Fruit fly (Drosophila melanogaster) whole organism, embryonic: ENCODE data around the gene CG11550.

ENCODE experiments used
- Bdp1 ChIP-seq: fragments of 200-800 bp; sonication (Bioruptor generic); optimal IDR thresholded peaks from 3 replicates; lab custom pipeline; 2016; ENCODE audit warnings: missing biosample characterization, missing genetic modification characterization
- CG10565 ChIP-seq: fragments of 200-800 bp; sonication (Bioruptor generic); optimal IDR thresholded peaks from 3 replicates; lab custom pipeline; 2016; ENCODE audit warnings: missing biosample characterization, mild to moderate bottlenecking, missing genetic modification characterization
- CG10654 ChIP-seq: fragments of 200-800 bp; sonication (Bioruptor generic); optimal IDR thresholded peaks from 2 replicates; lab custom pipeline; 2016; ENCODE audit warnings: missing biosample characterization, missing genetic modification characterization
- CG14710 ChIP-seq: fragments of 200-800 bp; sonication (Bioruptor generic); optimal IDR thresholded peaks from 3 replicates; lab custom pipeline; 2019; ENCODE audit warnings: missing biosample characterization, mild to moderate bottlenecking, missing genetic modification characterization, moderate library complexity
- CG17186 ChIP-seq: fragments of 200-800 bp; sonication (Bioruptor generic); optimal IDR thresholded peaks from 3 replicates; lab custom pipeline; 2017; ENCODE audit warnings: missing biosample characterization, missing genetic modification reagents, missing genetic modification characterization
- CG17612 ChIP-seq: fragments of 200-800 bp; sonication (Bioruptor generic); IDR thresholded peaks from 2 replicates; pipeline ENCODE4 v1.3.6; 2022; ENCODE audit warnings: missing biosample characterization, missing genetic modification characterization
- CG3065 ChIP-seq: fragments of 200-800 bp; sonication (Bioruptor generic); optimal IDR thresholded peaks from 2 replicates; lab custom pipeline; 2016; ENCODE audit warnings: missing biosample characterization, missing genetic modification characterization
- CG34422 ChIP-seq: fragments of 200-800 bp; sonication (Bioruptor generic); IDR thresholded peaks from 3 replicates; pipeline ENCODE4 v1.3.6; 2022; ENCODE audit warnings: missing biosample characterization, missing genetic modification characterization
- CG6689 ChIP-seq: fragments of 200-800 bp; sonication (Bioruptor generic); IDR thresholded peaks from 2 replicates; pipeline ENCODE4 v1.3.6; 2022; ENCODE audit warnings: missing biosample characterization, missing genetic modification characterization
- CG6765 ChIP-seq: fragments of 200-800 bp; sonication (Bioruptor generic); optimal IDR thresholded peaks from 3 replicates; lab custom pipeline; 2017; ENCODE audit warnings: missing biosample characterization, mild to moderate bottlenecking, missing genetic modification characterization
- CG6813 ChIP-seq: fragments of 200-800 bp; sonication (Bioruptor generic); optimal IDR thresholded peaks from 2 replicates; lab custom pipeline; 2017; ENCODE audit warnings: missing biosample characterization, missing genetic modification characterization, mild to moderate bottlenecking, moderate library complexity, missing genetic modification reagents
- CG7556 ChIP-seq: fragments of 200-800 bp; sonication (Bioruptor generic); optimal IDR thresholded peaks from 2 replicates; lab custom pipeline; 2017; ENCODE audit warnings: missing biosample characterization, mild to moderate bottlenecking, missing genetic modification characterization
- Dp ChIP-seq: fragments of 200-800 bp; sonication (Bioruptor generic); optimal IDR thresholded peaks from 2 replicates; lab custom pipeline; 2018; ENCODE audit warnings: missing biosample characterization, mild to moderate bottlenecking, missing genetic modification characterization, moderate library complexity
- Ets65A ChIP-seq: fragments of 200-800 bp; sonication (Bioruptor generic); peaks from one replicate; lab custom pipeline; 2016; ENCODE audit warnings: missing biosample characterization, missing genetic modification characterization
- HmgZ ChIP-seq: fragments of 200-800 bp; sonication (Bioruptor generic); optimal IDR thresholded peaks from 2 replicates; lab custom pipeline; 2018; ENCODE audit warnings: missing biosample characterization, mild to moderate bottlenecking, missing genetic modification characterization
- Hsf ChIP-seq: fragments of 200-800 bp; sonication (Bioruptor generic); optimal IDR thresholded peaks from 3 replicates; lab custom pipeline; 2016; ENCODE audit warnings: missing biosample characterization, missing genetic modification characterization
- Kr ChIP-seq: fragments of 200-800 bp; sonication (Bioruptor generic); optimal IDR thresholded peaks from 2 replicates; lab custom pipeline; 2017; ENCODE audit warnings: missing biosample characterization, mild to moderate bottlenecking, missing genetic modification characterization
- Lim3 ChIP-seq: fragments of 200-800 bp; sonication (Bioruptor generic); IDR thresholded peaks from 2 replicates; pipeline ENCODE4 v1.3.6; 2022; ENCODE audit warnings: missing biosample characterization, missing genetic modification characterization
- Max ChIP-seq: fragments of 200-800 bp; sonication (Bioruptor generic); optimal IDR thresholded peaks from 2 replicates; lab custom pipeline; 2016; ENCODE audit warnings: missing biosample characterization, mild to moderate bottlenecking, missing genetic modification characterization
- Meics ChIP-seq: fragments of 200-800 bp; sonication (Bioruptor generic); optimal IDR thresholded peaks from 2 replicates; lab custom pipeline; 2017; ENCODE audit warnings: missing biosample characterization, mild to moderate bottlenecking, missing genetic modification characterization
- Neu2 ChIP-seq: fragments of 200-800 bp; sonication (Bioruptor generic); optimal IDR thresholded peaks from 3 replicates; lab custom pipeline; 2016; ENCODE audit warnings: missing biosample characterization, missing genetic modification characterization, borderline replicate concordance
- Oaz ChIP-seq: fragments of 200-800 bp; sonication (Bioruptor generic); IDR thresholded peaks from 2 replicates; pipeline ENCODE4 v1.3.6; 2022; ENCODE audit warnings: missing biosample characterization, missing genetic modification characterization
- Opbp ChIP-seq: fragments of 200-800 bp; sonication (Bioruptor generic); IDR thresholded peaks from 3 replicates; pipeline ENCODE4 v1.3.6; 2022; ENCODE audit warnings: missing biosample characterization, missing genetic modification characterization; ENCODE audit not compliant: partially characterized antibody
- Spps ChIP-seq: fragments of 200-800 bp; sonication (Bioruptor generic); optimal IDR thresholded peaks from 2 replicates; lab custom pipeline; 2018; ENCODE audit warnings: missing biosample characterization, mild to moderate bottlenecking, missing genetic modification characterization
- Sry-δ ChIP-seq: fragments of 200-800 bp; sonication (Bioruptor generic); optimal IDR thresholded peaks from 2 replicates; lab custom pipeline; 2016; ENCODE audit warnings: missing biosample characterization, missing genetic modification characterization
- Xrp1 ChIP-seq: fragments of 200-800 bp; sonication (Bioruptor generic); IDR thresholded peaks from 2 replicates; pipeline ENCODE4 v1.3.6; 2022; ENCODE audit warnings: missing biosample characterization, missing genetic modification characterization
- ato ChIP-seq: fragments of 200-800 bp; sonication (Bioruptor generic); IDR thresholded peaks from 2 replicates; pipeline ENCODE4 v1.3.6; 2022; ENCODE audit warnings: missing biosample characterization, missing genetic modification characterization; ENCODE audit not compliant: partially characterized antibody
- bsh ChIP-seq, 2 experiments: fragments of 200-800 bp; sonication (Bioruptor generic); optimal IDR thresholded peaks; 2 replicates each; lab custom pipeline; 2017 to 2018; ENCODE audit warnings: mild to moderate bottlenecking in 2 of 2, missing biosample characterization in 2 of 2, missing genetic modification characterization in 2 of 2, moderate library complexity in 1 of 2
- chif ChIP-seq, 2 experiments: fragments of 200-800 bp; sonication (Bioruptor generic); optimal IDR thresholded peaks; 3 replicates each; lab custom pipeline; 2016; ENCODE audit warnings: missing biosample characterization in 2 of 2, missing genetic modification characterization in 2 of 2
- chn ChIP-seq: fragments of 200-800 bp; sonication (Bioruptor generic); optimal IDR thresholded peaks from 2 replicates; lab custom pipeline; 2016; ENCODE audit warnings: missing biosample characterization, missing genetic modification characterization
- corto ChIP-seq: fragments of 200-800 bp; sonication (Bioruptor generic); optimal IDR thresholded peaks from 2 replicates; lab custom pipeline; 2016; ENCODE audit warnings: missing biosample characterization, mild to moderate bottlenecking, missing genetic modification characterization, moderate library complexity
- dm ChIP-seq: fragments of 200-800 bp; sonication (Bioruptor generic); optimal IDR thresholded peaks from 3 replicates; lab custom pipeline; 2016; ENCODE audit warnings: missing biosample characterization, missing genetic modification characterization
- dmrt11E ChIP-seq: fragments of 200-800 bp; sonication (Bioruptor generic); optimal IDR thresholded peaks from 3 replicates; lab custom pipeline; 2018; ENCODE audit warnings: missing biosample characterization, mild to moderate bottlenecking, missing genetic modification characterization, moderate library complexity
- fru ChIP-seq: fragments of >200 bp; optimal IDR thresholded peaks from 2 replicates; lab custom pipeline; 2017
- fu2 ChIP-seq: fragments of 200-800 bp; sonication (Bioruptor generic); optimal IDR thresholded peaks from 2 replicates; lab custom pipeline; 2016; ENCODE audit warnings: missing biosample characterization, missing genetic modification characterization
- gcm ChIP-seq: fragments of 200-800 bp; sonication (Bioruptor generic); optimal IDR thresholded peaks from 2 replicates; lab custom pipeline; 2019; ENCODE audit warnings: missing biosample characterization, mild to moderate bottlenecking, missing genetic modification characterization, moderate library complexity
- grn ChIP-seq: fragments of 200-800 bp; sonication (Bioruptor generic); optimal IDR thresholded peaks from 3 replicates; lab custom pipeline; 2017; ENCODE audit warnings: missing biosample characterization, missing genetic modification characterization
- hth ChIP-seq: fragments of >200 bp; optimal IDR thresholded peaks from 2 replicates; lab custom pipeline; 2017; ENCODE audit warnings: inconsistent platforms
- jing ChIP-seq: fragments of 200-800 bp; sonication (Bioruptor generic); optimal IDR thresholded peaks from 2 replicates; lab custom pipeline; 2018; ENCODE audit warnings: missing biosample characterization, mild to moderate bottlenecking, missing genetic modification characterization
- klu ChIP-seq: fragments of 200-800 bp; sonication (Bioruptor generic); IDR thresholded peaks from 2 replicates; pipeline ENCODE4 v1.3.6; 2022; ENCODE audit warnings: missing biosample characterization, missing genetic modification characterization
- lilli ChIP-seq: fragments of 200-800 bp; sonication (Bioruptor generic); optimal IDR thresholded peaks from 3 replicates; lab custom pipeline; 2016; ENCODE audit warnings: missing biosample characterization, missing genetic modification characterization
- p53 ChIP-seq: fragments of 200-800 bp; sonication (Bioruptor generic); optimal IDR thresholded peaks from 2 replicates; lab custom pipeline; 2016; ENCODE audit warnings: missing biosample characterization, missing genetic modification characterization
- phol ChIP-seq: fragments of 200-800 bp; sonication (Bioruptor generic); optimal IDR thresholded peaks from 3 replicates; lab custom pipeline; 2018; ENCODE audit warnings: missing biosample characterization, mild to moderate bottlenecking, missing genetic modification characterization, moderate library complexity
- prd ChIP-seq, 3 experiments: fragments of >200 bp in 2 of 3; fragments of 200-800 bp in 1 of 3; sonication (Bioruptor generic) in 1 of 3; optimal IDR thresholded peaks in 2 of 3; IDR thresholded peaks in 1 of 3; 2 replicates in 2 of 3; 3 replicates in 1 of 3; pipeline versions ENCODE4 v1.3.6 to Lab custom; 2017 to 2022; ENCODE audit warnings: missing biosample characterization in 1 of 3, missing genetic modification characterization in 1 of 3
- psq ChIP-seq: fragments of 200-800 bp; sonication (Bioruptor generic); optimal IDR thresholded peaks from 2 replicates; lab custom pipeline; 2017; ENCODE audit warnings: missing biosample characterization, missing genetic modification characterization
- pum ChIP-seq: fragments of 200-800 bp; sonication (Bioruptor generic); optimal IDR thresholded peaks from 2 replicates; lab custom pipeline; 2016; ENCODE audit warnings: missing biosample characterization, missing genetic modification characterization
- tgo ChIP-seq: fragments of 200-800 bp; sonication (Bioruptor generic); IDR thresholded peaks from 3 replicates; pipeline ENCODE4 v1.3.6; 2022; ENCODE audit warnings: missing biosample characterization, missing genetic modification characterization
- zen ChIP-seq: fragments of 200-800 bp; sonication (Bioruptor generic); optimal IDR thresholded peaks from 3 replicates; lab custom pipeline; 2018; ENCODE audit warnings: missing biosample characterization, mild to moderate bottlenecking, missing genetic modification characterization, moderate library complexity
- zen2 ChIP-seq: fragments of 200-800 bp; sonication (Bioruptor generic); IDR thresholded peaks from 3 replicates; pipeline ENCODE4 v1.3.6; 2022; ENCODE audit warnings: missing biosample characterization, missing genetic modification characterization; ENCODE audit not compliant: partially characterized antibody
- zfh1 ChIP-seq: fragments of 200-800 bp; sonication (Bioruptor generic); IDR thresholded peaks from 3 replicates; pipeline ENCODE4 v1.3.6; 2022; ENCODE audit warnings: missing biosample characterization, missing genetic modification characterization

CG11550 gene

dm6 chr3R:31698143-31698776 is 18.6 kb upstream of the CG11550 start (continued):
- TF ChIP-seq fru (lab: Kevin White, UChicago) = no peak
- TF ChIP-seq grn (GFP tag; lab: Kevin White, UChicago) = no peak
- TF ChIP-seq CG10654 (GFP tag; lab: Kevin White, UChicago) = no peak
- peak; percentile 1 for TF ChIP-seq pum (GFP tag; lab: Kevin White, UChicago)
- peak; percentile 38; the same call in 1 of the 2 replicates for TF ChIP-seq Xrp1 (GFP tag; lab: Robert Waterston, UW)
- no peak for TF ChIP-seq CG6765 (GFP tag; lab: Kevin White, UChicago)
- no peak for TF ChIP-seq dm (GFP tag; lab: Kevin White, UChicago)
- no peak for TF ChIP-seq Dp (GFP tag; lab: Kevin White, UChicago)
- 0 out of 3 replicates have a peak, but pooled peaks have one; percentile 29 for TF ChIP-seq zfh1 (GFP tag; lab: Robert Waterston, UW)
- TF ChIP-seq fu2 (GFP tag; lab: Kevin White, UChicago) = no peak
- no peak for TF ChIP-seq CG34422
- no peak for TF ChIP-seq Hsf (GFP tag; lab: Kevin White, UChicago)
- no peak for TF ChIP-seq Opbp (GFP tag; lab: Robert Waterston, UW)
- no peak for TF ChIP-seq Neu2 (GFP tag; lab: Kevin White, UChicago)
- TF ChIP-seq Sry-δ = no peak
- no peak for TF ChIP-seq chn (GFP tag; lab: Kevin White, UChicago)
- no peak for TF ChIP-seq CG3065 (GFP tag; lab: Kevin White, UChicago)
- peak in 1 of 2 experiments; percentile 6 for TF ChIP-seq chif (GFP tag; optimal IDR thresholded peaks at IDR 0.05; lab: Kevin White, UChicago)
- TF ChIP-seq jing = no peak
- TF ChIP-seq Meics (GFP tag; lab: Kevin White, UChicago) = no peak
- TF ChIP-seq Kr (GFP tag; lab: Kevin White, UChicago) = no peak
- no peak for TF ChIP-seq Lim3
- TF ChIP-seq psq = no peak
- TF ChIP-seq tgo (GFP tag; lab: Robert Waterston, UW) = no peak
- TF ChIP-seq HmgZ = no peak
- no peak for TF ChIP-seq hth
- TF ChIP-seq CG6689 (GFP tag; lab: Robert Waterston, UW) = no peak
- peak; percentile 91 for TF ChIP-seq corto (GFP tag; lab: Kevin White, UChicago)
- TF ChIP-seq zen (tag; lab: Kevin White, UChicago) = no peak
- TF ChIP-seq CG7556 (GFP tag; lab: Kevin White, UChicago) = no peak
- TF ChIP-seq p53 (GFP tag; lab: Kevin White, UChicago) = no peak
- TF ChIP-seq lilli (GFP tag; lab: Kevin White, UChicago) = no peak
- TF ChIP-seq CG17186 = no peak
- no peak for TF ChIP-seq gcm (GFP tag; lab: Kevin White, UChicago)
- no peak for TF ChIP-seq Spps (tag; lab: Kevin White, UChicago)
- no peak for TF ChIP-seq CG10565 (GFP tag; lab: Kevin White, UChicago)
- peak; percentile 87 for TF ChIP-seq Ets65A
- TF ChIP-seq Bdp1 (GFP tag; lab: Kevin White, UChicago) = no peak
- peak; percentile 16 for TF ChIP-seq phol (tag; lab: Kevin White, UChicago)
- no peak for TF ChIP-seq Oaz (GFP tag; lab: Robert Waterston, UW)
- TF ChIP-seq CG6813 (GFP tag; lab: Kevin White, UChicago) = no peak
- no peak for TF ChIP-seq ato (GFP tag; lab: Robert Waterston, UW)
- TF ChIP-seq klu = no peak
- TF ChIP-seq zen2 (GFP tag; lab: Robert Waterston, UW) = no peak
- TF ChIP-seq bsh (GFP tag; optimal IDR thresholded peaks at IDR 0.05; lab: Kevin White, UChicago) = peak; percentile 7 to 49
- no peak for TF ChIP-seq Max (GFP tag; lab: Kevin White, UChicago)
- no peak for TF ChIP-seq CG17612 (GFP tag; lab: Robert Waterston, UW)
- TF ChIP-seq dmrt11E (tag; lab: Kevin White, UChicago) = peak; percentile 65
- TF ChIP-seq prd (optimal IDR thresholded peaks at IDR 0.05; lab: Kevin White, UChicago) = no peak
- peak; percentile 23; the same call in 1 of the 3 replicates for TF ChIP-seq prd (GFP tag; IDR thresholded peaks at IDR 0.05; lab: Robert Waterston, UW)
- peak; percentile 10 for TF ChIP-seq CG14710 (tag; lab: Kevin White, UChicago)
